Fruit fly (Drosophila melanogaster) whole organism, embryonic: Measurements from ENCODE around the gene CG13876.
A peak's percentile ranks its signal among the peaks of the same experiment; 100 is the strongest.

Experiments
- Atf6 ChIP-seq: fragments of 200-800 bp; sonication (Bioruptor generic); IDR thresholded peaks from 2 replicates; pipeline ENCODE4 v1.3.6; 2022; ENCODE audit warnings: missing biosample characterization, missing genetic modification characterization
- CG10431 ChIP-seq: fragments of 200-800 bp; sonication (Bioruptor generic); optimal IDR thresholded peaks from 3 replicates; lab custom pipeline; 2018; ENCODE audit warnings: missing biosample characterization, mild to moderate bottlenecking, missing genetic modification characterization
- CG10959 ChIP-seq: fragments of 200-800 bp; sonication (Bioruptor generic); IDR thresholded peaks from 2 replicates; pipeline ENCODE4 v1.3.6; 2022; ENCODE audit warnings: missing biosample characterization, missing genetic modification characterization
- CG15073 ChIP-seq: fragments of 200-800 bp; sonication (Bioruptor generic); optimal IDR thresholded peaks from 2 replicates; lab custom pipeline; 2016; ENCODE audit warnings: missing biosample characterization, missing genetic modification characterization
- CG15696 ChIP-seq: fragments of 200-800 bp; sonication (Bioruptor generic); optimal IDR thresholded peaks from 2 replicates; lab custom pipeline; 2019; ENCODE audit warnings: missing biosample characterization, mild to moderate bottlenecking, missing genetic modification characterization, moderate library complexity
- CG17186 ChIP-seq: fragments of 200-800 bp; sonication (Bioruptor generic); optimal IDR thresholded peaks from 3 replicates; lab custom pipeline; 2017; ENCODE audit warnings: missing biosample characterization, missing genetic modification reagents, missing genetic modification characterization
- CG17359 ChIP-seq: fragments of 200-800 bp; sonication (Bioruptor generic); optimal IDR thresholded peaks from 3 replicates; lab custom pipeline; 2018; ENCODE audit warnings: missing biosample characterization, mild to moderate bottlenecking, missing genetic modification characterization, moderate library complexity
- CG17361 ChIP-seq: fragments of 200-800 bp; sonication (Bioruptor generic); IDR thresholded peaks from 3 replicates; pipeline ENCODE4 v1.3.6; 2022; ENCODE audit warnings: missing biosample characterization, missing genetic modification characterization
- CG17829 ChIP-seq: fragments of 200-800 bp; optimal IDR thresholded peaks from 2 replicates; lab custom pipeline; 2019; ENCODE audit warnings: missing biosample characterization, mild to moderate bottlenecking, missing genetic modification characterization, moderate library complexity
- CG17912 ChIP-seq: fragments of 200-800 bp; sonication (Bioruptor generic); optimal IDR thresholded peaks from 2 replicates; lab custom pipeline; 2018; ENCODE audit warnings: missing biosample characterization, mild to moderate bottlenecking, missing genetic modification characterization
- CG18262 ChIP-seq: fragments of 200-800 bp; optimal IDR thresholded peaks from 3 replicates; lab custom pipeline; 2019; ENCODE audit warnings: missing biosample characterization, mild to moderate bottlenecking, missing genetic modification characterization, moderate library complexity
- CG1832 ChIP-seq: fragments of 200-800 bp; sonication (Bioruptor generic); optimal IDR thresholded peaks from 2 replicates; lab custom pipeline; 2017; ENCODE audit warnings: missing biosample characterization, mild to moderate bottlenecking, missing genetic modification characterization, inconsistent platforms
- CG34376 ChIP-seq: fragments of 200-800 bp; sonication (Bioruptor generic); optimal IDR thresholded peaks from 2 replicates; lab custom pipeline; 2018; ENCODE audit warnings: missing biosample characterization, mild to moderate bottlenecking, missing genetic modification characterization
- CG4282 ChIP-seq: fragments of 200-800 bp; sonication (Bioruptor generic); optimal IDR thresholded peaks from 2 replicates; lab custom pipeline; 2016; ENCODE audit warnings: missing biosample characterization, missing genetic modification characterization
- CG6683 ChIP-seq: fragments of 200-800 bp; sonication (Bioruptor generic); optimal IDR thresholded peaks from 2 replicates; lab custom pipeline; 2017; ENCODE audit warnings: missing biosample characterization, mild to moderate bottlenecking, missing genetic modification characterization, missing genetic modification reagents
- CG6765 ChIP-seq: fragments of 200-800 bp; sonication (Bioruptor generic); optimal IDR thresholded peaks from 3 replicates; lab custom pipeline; 2017; ENCODE audit warnings: missing biosample characterization, mild to moderate bottlenecking, missing genetic modification characterization
- CG7556 ChIP-seq: fragments of 200-800 bp; sonication (Bioruptor generic); optimal IDR thresholded peaks from 2 replicates; lab custom pipeline; 2017; ENCODE audit warnings: missing biosample characterization, mild to moderate bottlenecking, missing genetic modification characterization
- CG8089 ChIP-seq: fragments of 200-800 bp; sonication (Bioruptor generic); optimal IDR thresholded peaks from 3 replicates; lab custom pipeline; 2016; ENCODE audit warnings: missing biosample characterization, missing genetic modification characterization
- CG8388 ChIP-seq: fragments of 200-800 bp; sonication (Bioruptor generic); optimal IDR thresholded peaks from 2 replicates; lab custom pipeline; 2019; ENCODE audit warnings: missing biosample characterization, mild to moderate bottlenecking, missing genetic modification characterization, moderate library complexity
- CkIIα-i1 ChIP-seq: fragments of 200-800 bp; sonication (Bioruptor generic); IDR thresholded peaks from 2 replicates; pipeline ENCODE4 v1.3.6; 2022; ENCODE audit warnings: missing biosample characterization, missing genetic modification characterization
- D19A ChIP-seq: fragments of 200-800 bp; optimal IDR thresholded peaks from 3 replicates; lab custom pipeline; 2019; ENCODE audit warnings: missing biosample characterization, mild to moderate bottlenecking, missing genetic modification characterization, moderate library complexity
- D19B ChIP-seq: fragments of 200-800 bp; sonication (Bioruptor generic); optimal IDR thresholded peaks from 2 replicates; lab custom pipeline; 2017; ENCODE audit warnings: missing biosample characterization, mild to moderate bottlenecking, missing genetic modification characterization
- Dad ChIP-seq: fragments of 200-800 bp; sonication (Bioruptor generic); optimal IDR thresholded peaks from 3 replicates; lab custom pipeline; 2016; ENCODE audit warnings: missing biosample characterization, missing genetic modification characterization
- Dll ChIP-seq: fragments of 200-800 bp; sonication (Bioruptor generic); IDR thresholded peaks from 4 replicates; pipeline ENCODE4 v1.3.6; 2022; ENCODE audit warnings: missing biosample characterization, missing genetic modification characterization; ENCODE audit not compliant: partially characterized antibody
- E2f1 ChIP-seq: fragments of 200-800 bp; sonication (Bioruptor generic); IDR thresholded peaks from 2 replicates; pipeline ENCODE4 v1.3.6; 2022; ENCODE audit warnings: missing biosample characterization, missing genetic modification characterization
- Eip74EF ChIP-seq, 2 experiments: fragments of 200-800 bp in 1 of 2; fragments of >200 bp in 1 of 2; sonication (Bioruptor generic) in 1 of 2; optimal IDR thresholded peaks; 2 replicates each; lab custom pipeline; 2017 to 2019; ENCODE audit warnings: missing biosample characterization in 2 of 2, missing genetic modification characterization in 2 of 2, mild to moderate bottlenecking in 1 of 2, moderate library complexity in 1 of 2
- Elba2 ChIP-seq: fragments of 200-800 bp; sonication (Bioruptor generic); optimal IDR thresholded peaks from 3 replicates; lab custom pipeline; 2016; ENCODE audit warnings: missing biosample characterization, missing genetic modification characterization
- Gsc ChIP-seq: fragments of 200-800 bp; sonication (Bioruptor generic); IDR thresholded peaks from 2 replicates; pipeline ENCODE4 v1.3.6; 2022; ENCODE audit warnings: missing biosample characterization, missing genetic modification characterization
- NFAT ChIP-seq: fragments of 200-800 bp; sonication (Bioruptor generic); IDR thresholded peaks from 2 replicates; pipeline ENCODE4 v1.3.6; 2022; ENCODE audit warnings: missing biosample characterization, missing genetic modification characterization
- Nf-YC ChIP-seq: fragments of 200-800 bp; optimal IDR thresholded peaks from 3 replicates; lab custom pipeline; 2019; ENCODE audit warnings: missing biosample characterization, mild to moderate bottlenecking, missing genetic modification characterization, moderate library complexity
- Poxn ChIP-seq: fragments of 200-800 bp; sonication (Bioruptor generic); IDR thresholded peaks from 2 replicates; pipeline ENCODE4 v1.3.6; 2022; ENCODE audit warnings: missing biosample characterization, missing genetic modification characterization
- Side ChIP-seq: fragments of 200-800 bp; sonication (Bioruptor generic); optimal IDR thresholded peaks from 2 replicates; lab custom pipeline; 2016; ENCODE audit warnings: missing biosample characterization, missing genetic modification characterization
- Taf1 ChIP-seq: fragments of 200-800 bp; sonication (Bioruptor generic); IDR thresholded peaks from 2 replicates; pipeline ENCODE4 v1.3.6; 2022; ENCODE audit warnings: missing biosample characterization, missing genetic modification characterization
- YL-1 ChIP-seq: fragments of 200-800 bp; sonication (Bioruptor generic); optimal IDR thresholded peaks from 3 replicates; lab custom pipeline; 2017; ENCODE audit warnings: missing biosample characterization, mild to moderate bottlenecking, missing genetic modification characterization
- bcd ChIP-seq: fragments of 200-800 bp; sonication (Bioruptor generic); optimal IDR thresholded peaks from 2 replicates; lab custom pipeline; 2017; ENCODE audit warnings: missing biosample characterization, mild to moderate bottlenecking, missing genetic modification characterization
- bowl ChIP-seq: fragments of 200-800 bp; sonication (Bioruptor generic); IDR thresholded peaks from 2 replicates; pipeline ENCODE4 v1.3.6; 2022; ENCODE audit warnings: missing biosample characterization, missing genetic modification characterization
- br ChIP-seq: fragments of >200 bp; optimal IDR thresholded peaks from 2 replicates; lab custom pipeline; 2017
- btn ChIP-seq: fragments of 200-800 bp; sonication (Bioruptor generic); optimal IDR thresholded peaks from 2 replicates; lab custom pipeline; 2016; ENCODE audit warnings: missing biosample characterization, missing genetic modification characterization
- dimm ChIP-seq: fragments of 200-800 bp; sonication (Bioruptor generic); IDR thresholded peaks from 2 replicates; pipeline ENCODE4 v1.3.6; 2022; ENCODE audit warnings: missing biosample characterization, missing genetic modification characterization
- eyg ChIP-seq: fragments of 200-800 bp; sonication (Bioruptor generic); optimal IDR thresholded peaks from 3 replicates; lab custom pipeline; 2016; ENCODE audit warnings: missing biosample characterization, missing genetic modification characterization
- fru ChIP-seq: fragments of >200 bp; optimal IDR thresholded peaks from 2 replicates; lab custom pipeline; 2017
- p53 ChIP-seq: fragments of 200-800 bp; sonication (Bioruptor generic); optimal IDR thresholded peaks from 2 replicates; lab custom pipeline; 2016; ENCODE audit warnings: missing biosample characterization, missing genetic modification characterization
- pan ChIP-seq, 4 experiments: fragments of >200 bp in 3 of 4; fragments of 200-800 bp in 1 of 4; sonication (Bioruptor generic) in 1 of 4; optimal IDR thresholded peaks in 3 of 4; IDR thresholded peaks in 1 of 4; 2 replicates each; pipeline versions ENCODE4 v1.3.6 to Lab custom; 2017 to 2022; ENCODE audit warnings: missing biosample characterization in 2 of 4, missing genetic modification characterization in 2 of 4, mixed read lengths in 1 of 4
- seq ChIP-seq: fragments of 200-800 bp; sonication (Bioruptor generic); IDR thresholded peaks from 2 replicates; pipeline ENCODE4 v1.3.6; 2022; ENCODE audit warnings: missing biosample characterization, missing genetic modification characterization
- shn ChIP-seq: fragments of 200-800 bp; sonication (Bioruptor generic); optimal IDR thresholded peaks from 3 replicates; lab custom pipeline; 2016; ENCODE audit warnings: missing biosample characterization, missing genetic modification characterization
- slou ChIP-seq: fragments of 200-800 bp; sonication (Bioruptor generic); optimal IDR thresholded peaks from 3 replicates; lab custom pipeline; 2016; ENCODE audit warnings: missing biosample characterization, missing genetic modification characterization
- sna ChIP-seq: fragments of 200-800 bp; sonication (Bioruptor generic); IDR thresholded peaks from 2 replicates; pipeline ENCODE4 v1.3.6; 2022; ENCODE audit warnings: missing biosample characterization, missing genetic modification characterization; ENCODE audit not compliant: partially characterized antibody
- sr ChIP-seq: fragments of 200-800 bp; sonication (Bioruptor generic); IDR thresholded peaks from 3 replicates; pipeline ENCODE4 v1.3.6; 2022; ENCODE audit warnings: missing biosample characterization, missing genetic modification characterization
- tup ChIP-seq: fragments of 200-800 bp; sonication (Bioruptor generic); optimal IDR thresholded peaks from 2 replicates; lab custom pipeline; 2016; ENCODE audit warnings: missing biosample characterization, mild to moderate bottlenecking, missing genetic modification characterization, moderate library complexity
- usp ChIP-seq: fragments of >200 bp; optimal IDR thresholded peaks from 2 replicates; lab custom pipeline; 2017; ENCODE audit warnings: missing biosample characterization, missing genetic modification characterization
- wor ChIP-seq: fragments of 200-800 bp; sonication (Bioruptor generic); IDR thresholded peaks from 2 replicates; pipeline ENCODE4 v1.3.6; 2022; ENCODE audit warnings: missing biosample characterization, missing genetic modification characterization

Gene CG13876

DNA sequence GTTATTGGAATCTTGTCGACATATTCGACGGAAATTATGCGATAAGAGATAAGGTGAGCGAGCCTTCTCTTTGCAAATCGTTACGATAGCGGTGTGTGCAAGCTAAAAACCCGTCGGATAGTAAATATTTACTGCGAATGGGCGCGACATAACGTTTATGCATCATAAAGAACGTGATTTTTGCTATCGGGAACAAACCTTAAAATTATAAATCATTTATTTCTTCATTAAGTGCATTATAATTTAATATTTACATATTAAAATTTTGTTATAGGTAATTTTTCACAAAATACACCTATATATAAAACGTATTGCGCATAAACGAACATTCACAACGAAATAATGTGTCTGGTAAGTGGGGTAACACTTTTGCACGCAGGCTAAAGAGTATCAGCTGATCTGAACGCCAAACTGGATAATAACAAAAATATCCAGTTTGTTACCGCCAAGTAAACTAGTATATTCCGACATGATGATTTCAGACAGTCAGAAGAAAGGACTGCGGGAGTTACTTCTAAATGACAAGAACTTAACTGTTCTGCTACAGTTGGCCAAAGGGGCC, at the start of gene CG13876, which contains the start of gene Gk1 (continued):
- peak; percentile 72 for TF ChIP-seq slou (GFP tag; lab: Kevin White, UChicago)
- TF ChIP-seq usp (GFP tag; lab: Kevin White, UChicago): no peak
- peak; percentile 94 for TF ChIP-seq CG6765 (GFP tag; lab: Kevin White, UChicago)
- TF ChIP-seq CG10431 (GFP tag; lab: Kevin White, UChicago): peak; percentile 86
- no peak for TF ChIP-seq CG4282
- TF ChIP-seq Atf6 (GFP tag; lab: Robert Waterston, UW): peak; percentile 97
- peak; percentile 79 for TF ChIP-seq NFAT
- TF ChIP-seq CkIIα-i1: peak; percentile 41; the same call in 1 of the 2 replicates
- peak; percentile 86 for TF ChIP-seq Taf1
- no peak for TF ChIP-seq br (lab: Kevin White, UChicago)
- no peak for TF ChIP-seq sna (GFP tag; lab: Robert Waterston, UW)
- peak; percentile 7 for TF ChIP-seq Dad (GFP tag; lab: Kevin White, UChicago)
- TF ChIP-seq CG18262 (tag; lab: Kevin White, UChicago): peak; percentile 97
- TF ChIP-seq CG15073: peak; percentile 19
- TF ChIP-seq p53 (GFP tag; lab: Kevin White, UChicago): no peak
- TF ChIP-seq CG17359 (tag; lab: Kevin White, UChicago): peak; percentile 96
- peak; percentile 3 for TF ChIP-seq CG8089 (GFP tag; lab: Kevin White, UChicago)
- TF ChIP-seq CG7556 (GFP tag; lab: Kevin White, UChicago): peak; percentile 95
- TF ChIP-seq CG17912: peak; percentile 86
- peak in 1 of 2 experiments; percentile 93 for TF ChIP-seq Eip74EF (GFP tag; optimal IDR thresholded peaks at IDR 0.05; lab: Kevin White, UChicago)
- peak; percentile 93 for TF ChIP-seq E2f1 (GFP tag; lab: Robert Waterston, UW)
- no peak for TF ChIP-seq fru (lab: Kevin White, UChicago)
- no peak for TF ChIP-seq CG1832
- peak; percentile 83 for TF ChIP-seq D19B (GFP tag; lab: Kevin White, UChicago)
- peak; percentile 92 for TF ChIP-seq seq (GFP tag; lab: Robert Waterston, UW)
- peak; percentile 48 for TF ChIP-seq CG17186 (GFP tag; lab: Kevin White, UChicago)
- peak; percentile 92 for TF ChIP-seq CG6683
- no peak for TF ChIP-seq Dll
- peak; percentile 90 for TF ChIP-seq Nf-YC
- TF ChIP-seq dimm (GFP tag; lab: Robert Waterston, UW): peak; percentile 82
- TF ChIP-seq Gsc (GFP tag; lab: Robert Waterston, UW): no peak
- peak; percentile 95 for TF ChIP-seq D19A (tag; lab: Kevin White, UChicago)
- TF ChIP-seq CG34376 (GFP tag; lab: Kevin White, UChicago): peak; percentile 98
- TF ChIP-seq eyg (GFP tag; lab: Kevin White, UChicago): no peak
- TF ChIP-seq btn (GFP tag; lab: Kevin White, UChicago): no peak
- TF ChIP-seq YL-1: peak; percentile 91
- TF ChIP-seq CG8388 (GFP tag; lab: Kevin White, UChicago): peak; percentile 94
- no peak for TF ChIP-seq pan (optimal IDR thresholded peaks at IDR 0.05; lab: Kevin White, UChicago)
- TF ChIP-seq pan (GFP tag; optimal IDR thresholded peaks at IDR 0.05 in 1 of 2, IDR thresholded peaks at IDR 0.05 in 1 of 2): peak in 1 of 2 experiments; percentile 96
- no peak for TF ChIP-seq sr (GFP tag; lab: Robert Waterston, UW)
- TF ChIP-seq bcd (GFP tag; lab: Kevin White, UChicago): peak; percentile 94
- peak; percentile 81 for TF ChIP-seq CG10959 (GFP tag; lab: Robert Waterston, UW)
- peak; percentile 85 for TF ChIP-seq bowl
- TF ChIP-seq shn (GFP tag; lab: Kevin White, UChicago): no peak
- TF ChIP-seq CG17361 (GFP tag; lab: Robert Waterston, UW): peak; percentile 96
- TF ChIP-seq CG15696 (tag; lab: Kevin White, UChicago): peak; percentile 95
- TF ChIP-seq wor (GFP tag; lab: Robert Waterston, UW): peak; percentile 81
- TF ChIP-seq Poxn (GFP tag; lab: Robert Waterston, UW): peak; percentile 64; the same call in 1 of the 2 replicates
- peak; percentile 97 for TF ChIP-seq CG17829 (tag; lab: Kevin White, UChicago)
- TF ChIP-seq Side (GFP tag; lab: Kevin White, UChicago): peak; percentile 45
- TF ChIP-seq tup (GFP tag; lab: Kevin White, UChicago): peak; percentile 73
- peak; percentile 58 for TF ChIP-seq Elba2 (GFP tag; lab: Kevin White, UChicago)
